Worm (Caenorhabditis elegans): Measurements from ENCODE around the gene C14C11.1.

Gene C14C11.1

ce11 chrV:5651905-5652304, 11.5 kb upstream of the C14C11.1 start:
- TF ChIP-seq ceh-39 (tag; optimal IDR thresholded peaks at IDR 0.05) (no peak), ces-1 (GFP tag; optimal IDR thresholded peaks at IDR 0.05) (peak; percentile 3)

ce11 chrV:5653990-5654499, 9.4 kb upstream of the C14C11.1 start, which contains the start of gene hex-2:
Gene hex-2 (plus strand): TSS chrV:5654449.
- TF ChIP-seq mls-2 (tag; optimal IDR thresholded peaks at IDR 0.05) (no peak), unc-62 (GFP tag; optimal IDR thresholded peaks at IDR 0.05) (no peak), zip-8 (tag; optimal IDR thresholded peaks at IDR 0.05) (no peak)

DNA sequence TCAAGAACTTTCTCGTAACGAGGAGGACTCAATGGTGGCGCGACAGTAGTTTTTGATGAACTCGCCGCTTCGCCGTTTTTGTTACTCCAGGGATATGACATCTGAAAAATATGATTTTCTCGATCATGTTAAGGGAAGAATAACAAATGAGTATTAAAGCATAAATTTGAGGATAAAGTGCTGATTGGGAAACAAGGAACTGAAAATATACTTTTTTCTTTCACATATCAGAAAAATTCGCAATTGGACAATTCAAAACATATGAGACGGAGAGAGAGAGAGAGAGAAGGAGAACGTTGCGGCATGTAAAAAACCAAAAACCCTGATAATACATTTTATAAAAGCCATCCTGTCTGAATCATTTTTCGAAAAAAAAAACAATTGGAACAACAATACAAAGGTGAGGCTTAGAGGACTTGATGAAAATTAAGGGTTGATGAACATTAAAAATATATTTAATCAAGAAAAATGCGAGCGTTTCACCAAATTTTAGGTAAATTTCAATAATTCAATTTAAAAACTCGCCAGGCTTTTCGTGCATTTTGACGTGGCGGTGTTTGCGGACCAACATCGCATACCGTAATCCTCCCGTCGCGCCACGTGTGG, 2.7 kb upstream of the C14C11.1 start, which contains the start of the genes mut-14 and C14C11.2:
mut-14 (minus strand) TSS at position 101 of the 606 bp plus-strand sequence.
C14C11.2 (plus strand) TSS at position 556 of the 606 bp plus-strand sequence.
- TF ChIP-seq nhr-28 (tag; optimal IDR thresholded peaks at IDR 0.05) (no peak), unc-39 (tag; optimal IDR thresholded peaks at IDR 0.05) (no peak), lsy-2 (tag; optimal IDR thresholded peaks at IDR 0.05) (no peak), unc-62 (GFP tag; optimal IDR thresholded peaks at IDR 0.05) (no peak), mab-5 (tag; optimal IDR thresholded peaks at IDR 0.05) (no peak), ztf-11 (tag; optimal IDR thresholded peaks at IDR 0.05) (no peak), ces-1 (GFP tag; optimal IDR thresholded peaks at IDR 0.05) (no peak), mls-2 (tag; optimal IDR thresholded peaks at IDR 0.05) (no peak)

DNA sequence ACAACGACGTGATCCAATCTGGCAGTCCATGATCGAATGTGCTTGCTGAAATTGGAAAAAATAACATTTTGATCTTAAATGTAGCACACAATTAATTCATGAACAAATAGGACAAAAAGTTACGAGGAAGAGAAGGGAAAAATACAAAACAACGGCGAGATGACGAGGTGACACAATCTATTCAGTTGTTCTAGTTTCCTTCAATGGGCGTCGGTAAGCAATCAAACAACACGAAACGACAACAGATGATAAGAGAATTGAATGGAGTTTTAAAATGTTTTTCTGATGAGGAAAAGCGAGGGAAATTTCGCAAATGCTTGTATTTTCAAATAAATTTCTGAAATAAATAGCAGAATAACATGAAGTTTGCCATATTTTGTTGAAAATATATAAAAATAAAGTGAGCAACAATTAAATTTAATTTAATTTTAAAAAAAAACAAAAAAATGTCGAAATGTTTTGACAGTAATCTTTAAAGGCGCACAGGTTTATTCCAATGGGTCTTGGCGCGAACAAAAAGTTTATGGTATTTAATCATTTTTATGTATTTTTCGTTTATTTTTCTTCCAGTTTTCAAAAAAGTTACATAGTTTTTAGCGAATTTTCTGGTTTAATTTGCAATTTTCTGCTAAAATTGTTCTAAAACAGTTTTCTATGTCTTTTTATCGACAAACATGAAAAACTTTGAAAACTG, 2.8 kb downstream of the C14C11.1 start, which contains the start of gene C14C11.7:
C14C11.7 (minus strand) TSS at position 51 of the 694 bp plus-strand sequence.
- TF ChIP-seq lin-32 (GFP tag; optimal IDR thresholded peaks at IDR 0.05) = no peak
- TF ChIP-seq elt-1 (tag; optimal IDR thresholded peaks at IDR 0.05; ENCODE audit: borderline replicate concordance, insufficient read depth) = no peak
- TF ChIP-seq tbx-8 (GFP tag; optimal IDR thresholded peaks at IDR 0.05) = no peak
- TF ChIP-seq mab-5 (tag; optimal IDR thresholded peaks at IDR 0.05) = no peak
- TF ChIP-seq bed-3 (GFP tag; optimal IDR thresholded peaks at IDR 0.05) = no peak
- no peak for TF ChIP-seq flh-1 (GFP tag; optimal IDR thresholded peaks at IDR 0.05)
- no peak for TF ChIP-seq ceh-39 (tag; optimal IDR thresholded peaks at IDR 0.05)
- TF ChIP-seq M03D4.4 (tag; optimal IDR thresholded peaks at IDR 0.05) = no peak
- no peak for TF ChIP-seq pha-4 (tag; optimal IDR thresholded peaks at IDR 0.05)
- no peak for TF ChIP-seq ceh-43 (GFP tag; optimal IDR thresholded peaks at IDR 0.05)
- no peak for TF ChIP-seq hlh-1 (tag; optimal IDR thresholded peaks at IDR 0.05)
- TF ChIP-seq sem-2 (GFP tag; optimal IDR thresholded peaks at IDR 0.05) = no peak
- no peak for TF ChIP-seq snpc-4 (tag; optimal IDR thresholded peaks at IDR 0.05)
- TF ChIP-seq cnd-1 (tag; optimal IDR thresholded peaks at IDR 0.05) = no peak

DNA sequence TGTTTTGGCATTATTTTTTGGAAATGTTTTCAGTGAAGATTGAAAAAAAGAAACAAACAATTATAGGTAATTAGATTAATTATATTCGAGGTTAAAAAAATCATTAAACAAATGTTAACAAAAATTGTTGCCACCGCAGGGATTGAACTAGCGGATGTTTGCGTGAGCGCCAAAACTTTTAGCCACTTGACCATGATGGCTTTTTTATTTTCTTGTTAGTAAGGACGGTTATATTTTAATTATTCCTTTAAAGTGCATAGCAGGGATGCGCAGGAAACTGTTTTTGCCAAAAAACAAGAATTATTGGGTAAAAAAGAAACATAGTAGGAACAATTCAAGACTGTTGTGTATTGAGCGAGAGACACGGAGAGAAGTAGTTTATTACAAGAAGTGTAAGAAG, 3.9 kb downstream of the C14C11.1 start:
- TF ChIP-seq bed-3 (GFP tag; optimal IDR thresholded peaks at IDR 0.05) (no peak), flh-1 (GFP tag; optimal IDR thresholded peaks at IDR 0.05) (no peak), ceh-83 (GFP tag; optimal IDR thresholded peaks at IDR 0.05) (no peak), nhr-28 (tag; optimal IDR thresholded peaks at IDR 0.05) (no peak), mls-2 (tag; optimal IDR thresholded peaks at IDR 0.05) (no peak), mab-5 (tag; optimal IDR thresholded peaks at IDR 0.05) (no peak), nhr-2 (tag; optimal IDR thresholded peaks at IDR 0.05) (no peak), nhr-12 (tag; optimal IDR thresholded peaks at IDR 0.05) (no peak), nhr-237 (tag; optimal IDR thresholded peaks at IDR 0.05) (no peak), elt-1 (tag; optimal IDR thresholded peaks at IDR 0.05; ENCODE audit: borderline replicate concordance, insufficient read depth) (no peak), tbx-8 (GFP tag; optimal IDR thresholded peaks at IDR 0.05) (no peak), ceh-39 (tag; optimal IDR thresholded peaks at IDR 0.05) (no peak), snpc-4 (tag; optimal IDR thresholded peaks at IDR 0.05) (no peak), lsy-2 (tag; optimal IDR thresholded peaks at IDR 0.05) (no peak), pha-4 (tag; optimal IDR thresholded peaks at IDR 0.05) (no peak), unc-120 (tag; optimal IDR thresholded peaks at IDR 0.05; ENCODE audit: poor library complexity, severe bottlenecking) (no peak), ceh-43 (GFP tag; optimal IDR thresholded peaks at IDR 0.05) (no peak), unc-62 (GFP tag; optimal IDR thresholded peaks at IDR 0.05) (no peak), elt-3 (tag; optimal IDR thresholded peaks at IDR 0.05) (no peak)

Data from whole organism, mixed stage, embryonic.